Worm (Caenorhabditis elegans) whole organism, L4/young adult: ENCODE data around the gene fbxa-147.

Experiments
- W03F9.2 ChIP-seq: fragments of 150-350 bp; optimal IDR thresholded peaks from 2 replicates; lab custom pipeline; 2014; ENCODE audit warnings: missing biosample characterization, missing genetic modification characterization
- him-1 ChIP-seq: sonication (generic microtip); optimal IDR thresholded peaks from 2 replicates; lab custom pipeline; 2016; ENCODE audit warnings: missing genotype, missing genetic modification reagents, missing genetic modification characterization, missing compliant biosample characterization

DNA sequence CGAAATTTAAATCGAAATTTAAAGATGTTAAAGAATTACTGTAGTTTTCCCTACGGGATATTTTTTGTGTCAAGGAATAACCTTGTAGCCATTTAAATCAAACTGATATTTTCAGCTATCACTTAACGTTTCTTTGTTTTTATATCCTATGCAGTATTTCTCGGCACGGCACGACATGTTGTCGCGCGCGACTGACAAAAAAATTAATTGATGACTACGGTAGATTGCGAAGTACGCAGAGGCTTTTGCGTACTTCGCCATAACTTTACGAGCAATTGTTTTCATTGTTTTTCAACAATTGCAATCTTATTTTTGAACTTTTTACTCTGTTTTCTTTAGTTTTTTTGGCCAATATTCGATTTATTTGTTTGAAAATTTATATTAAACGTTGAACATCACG lies 18.3 kb upstream of the fbxa-147 start:
- TF ChIP-seq him-1: no peak
- TF ChIP-seq W03F9.2: no peak
